Worm (Caenorhabditis elegans): ENCODE data around the gene C25A6.1.
A peak's percentile ranks its signal among the peaks of the same experiment; 100 is the strongest.

The C25A6.1 gene

DNA sequence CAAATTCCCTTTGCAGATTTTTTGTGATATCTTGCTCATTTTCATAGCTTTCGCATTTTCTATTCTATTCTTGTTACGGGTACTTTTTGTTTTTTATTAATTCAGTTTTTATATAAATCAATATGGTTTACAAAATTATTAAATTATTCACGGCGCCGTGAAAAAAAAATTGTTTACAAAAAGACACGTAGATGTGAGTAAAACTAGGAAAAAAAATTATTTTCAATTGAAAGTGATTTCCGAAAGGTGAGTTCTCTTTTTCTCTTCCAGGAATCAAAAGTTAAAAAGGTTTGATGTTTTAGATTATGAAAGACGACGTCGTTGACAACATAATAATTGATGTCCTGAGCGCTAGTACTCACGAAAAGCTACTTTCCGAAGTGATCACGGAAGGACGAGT is at the start of gene C25A6.1:
Gene C25A6.1 (plus strand): TSS at position 301 of the 400 bp plus-strand sequence.
- no peak for TF ChIP-seq ztf-4 (tag; optimal IDR thresholded peaks at IDR 0.05)

DNA sequence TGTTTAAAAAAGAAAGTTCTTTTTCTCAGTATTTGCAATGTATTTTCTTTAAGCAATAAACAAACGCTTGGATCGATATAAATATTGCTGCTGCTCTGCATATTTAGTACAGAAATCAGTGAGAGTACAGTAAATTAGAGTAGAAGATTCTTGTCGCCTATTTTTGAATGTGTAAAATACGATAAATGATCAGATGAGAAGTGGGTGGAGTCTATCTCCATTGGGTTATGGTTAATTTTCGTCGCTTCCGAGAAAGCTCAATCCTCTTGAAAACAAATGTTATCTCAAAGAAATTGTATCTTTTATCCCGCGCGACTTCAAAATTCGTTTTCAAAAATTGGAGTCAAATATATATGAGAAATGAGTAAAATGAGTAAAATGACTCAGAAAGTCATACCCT is 49.6 kb upstream of the C25A6.1 start, which contains the start of gene nhr-216:
Gene nhr-216 (minus strand): TSS at position 101 of the 400 bp plus-strand sequence.
- TF ChIP-seq nhr-47 (tag; optimal IDR thresholded peaks at IDR 0.05): no peak
- no peak for TF ChIP-seq fos-1 (tag; optimal IDR thresholded peaks at IDR 0.05)
- no peak for TF ChIP-seq nhr-84 (tag; optimal IDR thresholded peaks at IDR 0.05)
- no peak for TF ChIP-seq ets-5 (GFP tag; IDR thresholded peaks at IDR 0.05)
- TF ChIP-seq nhr-12 (tag; optimal IDR thresholded peaks at IDR 0.05): no peak
- TF ChIP-seq vab-15 (tag; optimal IDR thresholded peaks at IDR 0.05): no peak
- TF ChIP-seq grh-1 (GFP tag; IDR thresholded peaks at IDR 0.05): no peak
- TF ChIP-seq fkh-4 (tag; optimal IDR thresholded peaks at IDR 0.05; ENCODE audit: borderline replicate concordance): no peak
- TF ChIP-seq pqm-1 (tag; optimal IDR thresholded peaks at IDR 0.05): no peak
- TF ChIP-seq C04F5.9 (tag; optimal IDR thresholded peaks at IDR 0.05): no peak
- no peak for TF ChIP-seq ceh-63 (GFP tag; optimal IDR thresholded peaks at IDR 0.05)
- TF ChIP-seq elt-2 (tag; optimal IDR thresholded peaks at IDR 0.05): no peak

DNA sequence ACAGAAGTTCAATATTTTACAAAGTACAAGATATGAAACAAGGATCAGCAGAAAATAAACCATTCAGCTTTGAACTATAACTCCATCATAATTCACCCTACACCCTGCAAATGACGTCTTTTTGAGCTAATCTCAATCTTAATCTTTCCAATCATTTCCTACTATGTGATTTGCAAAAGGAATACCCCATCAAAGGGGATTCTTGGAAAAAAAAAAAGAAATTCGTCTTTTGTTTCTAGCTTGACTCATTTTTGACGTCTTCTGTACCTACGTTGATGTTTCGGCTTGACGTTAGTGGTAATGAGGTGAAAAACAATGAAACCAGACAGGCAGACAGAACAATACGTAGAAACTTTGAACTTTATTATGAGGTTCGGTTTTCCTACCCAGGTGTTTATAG is 46.1 kb upstream of the C25A6.1 start:
- TF ChIP-seq fkh-8 (tag; optimal IDR thresholded peaks at IDR 0.05) (peak; percentile 67), blmp-1 (tag; optimal IDR thresholded peaks at IDR 0.05) (no peak), sox-4 (tag; optimal IDR thresholded peaks at IDR 0.05) (peak; percentile 31), dsc-1 (tag; optimal IDR thresholded peaks at IDR 0.05) (peak; percentile 89), pax-3 (tag; optimal IDR thresholded peaks at IDR 0.05) (peak; percentile 58), vab-15 (tag; optimal IDR thresholded peaks at IDR 0.05) (no peak)

DNA sequence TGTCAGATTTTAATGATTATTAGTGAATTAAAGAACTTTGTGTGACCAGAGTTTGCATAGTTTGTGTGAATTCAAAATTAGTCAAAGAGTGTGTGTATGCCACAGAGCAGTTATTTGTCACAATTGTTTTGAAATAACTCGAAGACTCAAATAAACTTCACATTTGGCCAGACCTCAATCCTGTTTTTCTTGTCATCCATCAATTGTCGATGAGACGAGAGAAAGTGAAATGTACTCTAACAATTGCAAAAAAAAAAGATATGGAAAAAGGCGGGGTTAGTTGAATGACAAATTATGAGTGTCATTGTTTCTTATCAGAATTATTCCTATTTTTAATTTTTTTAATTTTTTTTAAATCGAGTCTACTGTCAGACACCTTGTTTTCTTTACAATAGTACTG is 43.5 kb upstream of the C25A6.1 start, which contains the start of gene T09D3.8:
Gene T09D3.8 (plus strand): TSS at position 301 of the 400 bp plus-strand sequence.
- TF ChIP-seq skn-1 (tag; optimal IDR thresholded peaks at IDR 0.05) (no peak), nhr-28 (tag; optimal IDR thresholded peaks at IDR 0.05) (no peak), fkh-8 (tag; optimal IDR thresholded peaks at IDR 0.05) (no peak), swsn-7 (tag; optimal IDR thresholded peaks at IDR 0.05) (no peak), pag-3 (tag; optimal IDR thresholded peaks at IDR 0.05; ENCODE audit: borderline replicate concordance, insufficient read depth) (no peak), elt-3 (tag; optimal IDR thresholded peaks at IDR 0.05) (no peak), snu-23 (GFP tag; optimal IDR thresholded peaks at IDR 0.05) (no peak), ceh-90 (tag; optimal IDR thresholded peaks at IDR 0.05) (no peak), nhr-11 (tag; optimal IDR thresholded peaks at IDR 0.05) (no peak), C16A3.4 (tag; optimal IDR thresholded peaks at IDR 0.05) (no peak), efl-3 (GFP tag; optimal IDR thresholded peaks at IDR 0.05) (no peak), dsc-1 (tag; optimal IDR thresholded peaks at IDR 0.05) (no peak), lsy-2 (tag; optimal IDR thresholded peaks at IDR 0.05) (no peak), lin-13 (GFP tag; optimal IDR thresholded peaks at IDR 0.05) (no peak), snpc-4 (tag; optimal IDR thresholded peaks at IDR 0.05) (no peak)

ce11 chrV:5368792-5369191 is 39.5 kb upstream of the C25A6.1 start, which contains the start of gene T09D3.9:
Gene T09D3.9, minus strand, starts transcription at chrV:5368892.
- no peak for TF ChIP-seq nhr-71 (tag; optimal IDR thresholded peaks at IDR 0.05)
- no peak for TF ChIP-seq zip-4 (GFP tag; optimal IDR thresholded peaks at IDR 0.05)

ce11 chrV:5372118-5372517 is 36.2 kb upstream of the C25A6.1 start, which contains the start of gene C35A11.3:
Gene C35A11.3, plus strand, starts transcription at chrV:5372418.
- TF ChIP-seq zag-1 (tag; optimal IDR thresholded peaks at IDR 0.05) (no peak), irx-1 (tag; optimal IDR thresholded peaks at IDR 0.05) (no peak), mdl-1 (tag; optimal IDR thresholded peaks at IDR 0.05) (no peak), dsc-1 (tag; optimal IDR thresholded peaks at IDR 0.05) (no peak), Y116A8C.19 (tag; optimal IDR thresholded peaks at IDR 0.05; ENCODE audit: borderline replicate concordance) (no peak)
